Worm (Caenorhabditis elegans) whole organism, mixed stage, embryonic: Measurements from ENCODE around the gene fcmt-1.

Experiments used
- M03D4.4 ChIP-seq: sonication (generic microtip); optimal IDR thresholded peaks from 2 replicates; lab custom pipeline; 2017; ENCODE audit warnings: mild to moderate bottlenecking, missing genetic modification characterization, missing compliant biosample characterization
- bed-3 ChIP-seq: fragments of 200-800 bp; sonication (Bioruptor generic); optimal IDR thresholded peaks from 3 replicates; lab custom pipeline; 2018; ENCODE audit warnings: mild to moderate bottlenecking, missing genetic modification characterization, moderate library complexity, missing compliant biosample characterization
- blmp-1 ChIP-seq: fragments of 150-350 bp; optimal IDR thresholded peaks from 2 replicates; lab custom pipeline; 2014; ENCODE audit warnings: missing biosample characterization, missing genetic modification characterization
- ceh-39 ChIP-seq: fragments of 150-350 bp; optimal IDR thresholded peaks from 2 replicates; lab custom pipeline; 2014; ENCODE audit warnings: missing biosample characterization, missing genetic modification characterization
- ceh-43 ChIP-seq: fragments of 200-800 bp; sonication (Bioruptor generic); optimal IDR thresholded peaks from 2 replicates; lab custom pipeline; 2018; ENCODE audit warnings: mild to moderate bottlenecking, missing genetic modification characterization, moderate library complexity, missing compliant biosample characterization
- ceh-83 ChIP-seq: fragments of 200-800 bp; sonication (Bioruptor generic); optimal IDR thresholded peaks from 2 replicates; lab custom pipeline; 2018; ENCODE audit warnings: mild to moderate bottlenecking, missing genetic modification characterization, missing compliant biosample characterization
- ces-1 ChIP-seq: fragments of 150-350 bp; optimal IDR thresholded peaks from 2 replicates; lab custom pipeline; 2014; ENCODE audit warnings: missing biosample characterization, missing genetic modification reagents, missing genetic modification characterization
- drap-1 ChIP-seq: fragments of 200-800 bp; sonication (Bioruptor generic); optimal IDR thresholded peaks from 3 replicates; lab custom pipeline; 2018; ENCODE audit warnings: mild to moderate bottlenecking, missing genetic modification characterization, missing compliant biosample characterization
- elt-3 ChIP-seq: fragments of 150-350 bp; optimal IDR thresholded peaks from 2 replicates; lab custom pipeline; 2014; ENCODE audit warnings: missing biosample characterization, missing genetic modification characterization
- flh-1 ChIP-seq: fragments of 200-800 bp; sonication (Bioruptor generic); optimal IDR thresholded peaks from 2 replicates; lab custom pipeline; 2018; ENCODE audit warnings: mild to moderate bottlenecking, missing genetic modification characterization, moderate library complexity, missing compliant biosample characterization
- hlh-1 ChIP-seq: fragments of 150-350 bp; optimal IDR thresholded peaks from 2 replicates; lab custom pipeline; 2014; ENCODE audit warnings: missing biosample characterization, missing genetic modification reagents, missing genetic modification characterization
- lin-32 ChIP-seq: fragments of 200-800 bp; sonication (Bioruptor generic); optimal IDR thresholded peaks from 2 replicates; lab custom pipeline; 2018; ENCODE audit warnings: mild to moderate bottlenecking, missing genetic modification characterization, missing compliant biosample characterization
- lsy-2 ChIP-seq: fragments of 150-350 bp; optimal IDR thresholded peaks from 2 replicates; lab custom pipeline; 2014; ENCODE audit warnings: missing biosample characterization, missing genetic modification characterization
- mab-5 ChIP-seq: fragments of 150-350 bp; optimal IDR thresholded peaks from 2 replicates; lab custom pipeline; 2014; ENCODE audit warnings: missing biosample characterization, missing genetic modification characterization
- mep-1 ChIP-seq: fragments of 150-350 bp; optimal IDR thresholded peaks from 2 replicates; lab custom pipeline; 2017; ENCODE audit warnings: missing biosample characterization, missing genetic modification reagents, missing genetic modification characterization, inconsistent platforms
- mls-2 ChIP-seq: sonication (generic microtip); optimal IDR thresholded peaks from 2 replicates; lab custom pipeline; 2016; ENCODE audit warnings: mild to moderate bottlenecking, missing genetic modification characterization, moderate library complexity, missing compliant biosample characterization
- nhr-12 ChIP-seq: fragments of 150-350 bp; optimal IDR thresholded peaks from 2 replicates; lab custom pipeline; 2014; ENCODE audit warnings: missing biosample characterization, missing genetic modification characterization
- nhr-2 ChIP-seq: fragments of 150-350 bp; optimal IDR thresholded peaks from 2 replicates; lab custom pipeline; 2014; ENCODE audit warnings: missing biosample characterization, missing genetic modification characterization
- nhr-237 ChIP-seq: fragments of 150-350 bp; optimal IDR thresholded peaks from 2 replicates; lab custom pipeline; 2014; ENCODE audit warnings: missing biosample characterization, missing genetic modification characterization
- nhr-28 ChIP-seq: fragments of 150-350 bp; optimal IDR thresholded peaks from 2 replicates; lab custom pipeline; 2014; ENCODE audit warnings: missing biosample characterization, missing genetic modification characterization
- nhr-76 ChIP-seq: sonication (generic microtip); optimal IDR thresholded peaks from 2 replicates; lab custom pipeline; 2017; ENCODE audit warnings: missing biosample characterization, missing genetic modification characterization
- pha-4 ChIP-seq: fragments of 150-350 bp; optimal IDR thresholded peaks from 2 replicates; lab custom pipeline; 2018; ENCODE audit warnings: missing biosample characterization, missing genetic modification reagents, missing genetic modification characterization
- sem-2 ChIP-seq: fragments of 200-800 bp; sonication (Bioruptor generic); optimal IDR thresholded peaks from 2 replicates; lab custom pipeline; 2018; ENCODE audit warnings: mild to moderate bottlenecking, missing genetic modification characterization, missing compliant biosample characterization
- snpc-4 ChIP-seq: fragments of 150-350 bp; optimal IDR thresholded peaks from 2 replicates; lab custom pipeline; 2014; ENCODE audit warnings: missing biosample characterization, missing genetic modification characterization
- sptf-1 ChIP-seq: sonication (generic microtip); optimal IDR thresholded peaks from 2 replicates; lab custom pipeline; 2017; ENCODE audit warnings: mild to moderate bottlenecking, missing genetic modification characterization, moderate library complexity, missing compliant biosample characterization
- tbx-8 ChIP-seq: fragments of 200-800 bp; sonication (Bioruptor generic); optimal IDR thresholded peaks from 2 replicates; lab custom pipeline; 2018; ENCODE audit warnings: mild to moderate bottlenecking, missing genetic modification characterization, moderate library complexity, missing compliant biosample characterization
- unc-120 ChIP-seq: sonication (generic microtip); optimal IDR thresholded peaks from 2 replicates; lab custom pipeline; 2017; ENCODE audit warnings: missing genetic modification characterization, missing compliant biosample characterization; ENCODE audit not compliant: poor library complexity, severe bottlenecking
- unc-39 ChIP-seq: fragments of 150-350 bp; optimal IDR thresholded peaks from 2 replicates; lab custom pipeline; 2014; ENCODE audit warnings: missing biosample characterization, missing genetic modification characterization
- unc-62 ChIP-seq: fragments of 150-350 bp; optimal IDR thresholded peaks from 2 replicates; lab custom pipeline; 2014; ENCODE audit warnings: missing biosample characterization, missing genetic modification reagents, missing genetic modification characterization
- zip-8 ChIP-seq: fragments of 150-350 bp; optimal IDR thresholded peaks from 2 replicates; lab custom pipeline; 2014; ENCODE audit warnings: missing biosample characterization, missing genetic modification characterization

Gene fcmt-1

DNA sequence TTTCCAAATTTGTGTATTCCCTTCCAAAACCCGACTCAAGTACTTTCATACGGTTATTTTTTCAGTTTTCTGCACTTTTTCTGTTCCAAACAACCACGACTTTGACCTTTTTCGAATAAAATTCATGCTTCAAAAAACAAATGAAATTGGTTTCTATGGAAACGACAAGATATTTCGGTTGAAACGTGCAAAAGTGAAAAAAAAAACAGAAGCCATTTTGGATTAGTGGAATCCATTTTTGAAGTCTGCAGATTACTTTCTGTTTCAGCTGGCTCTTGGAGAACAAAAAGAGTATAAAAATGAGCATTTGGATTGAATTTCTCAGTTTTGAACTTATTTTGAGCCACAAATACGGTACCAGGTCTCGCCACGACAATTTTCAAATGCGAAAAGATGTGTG is 12.8 kb upstream of the fcmt-1 start:
- TF ChIP-seq ces-1 (GFP tag; lab: Kevin White, UChicago) = no peak

DNA sequence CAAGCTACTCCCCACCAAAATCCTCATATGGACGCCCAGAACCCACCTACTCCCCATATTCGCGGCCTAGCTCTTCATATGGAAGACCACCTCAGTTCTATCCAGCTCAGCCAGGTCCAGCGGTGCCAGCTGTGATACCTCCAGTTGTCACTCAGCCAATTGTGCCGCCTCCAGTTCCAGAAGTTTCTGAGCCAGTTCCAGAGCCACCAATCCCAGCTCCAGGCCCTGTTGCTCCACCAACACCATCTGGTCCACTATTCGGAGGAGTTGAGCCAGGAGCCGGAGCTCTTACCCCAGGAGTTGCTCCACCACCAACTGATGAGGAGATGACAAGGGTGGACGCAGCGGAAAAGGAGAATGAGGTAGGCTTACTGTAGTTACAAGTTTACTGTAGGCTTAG is 12.2 kb upstream of the fcmt-1 start:
- TF ChIP-seq nhr-12 (no peak), zip-8 (tag; lab: Kevin White, UChicago) (no peak), unc-120 (tag; lab: Kevin White, UChicago) (no peak), snpc-4 (tag; lab: Kevin White, UChicago) (no peak)
- TF ChIP-seq, all 35 proteins: peak for 0

- TF ChIP-seq lsy-2 (no peak), blmp-1 (tag; lab: Kevin White, UChicago) (no peak), mab-5 (tag; lab: Kevin White, UChicago) (no peak), unc-39 (no peak), nhr-2 (no peak), ceh-43 (GFP tag; lab: Kevin White, UChicago) (no peak)
- TF ChIP-seq, all 35 proteins: peak for 0
Measured at ce11 chrII:11720819-11721218, 11.5 kb upstream of the fcmt-1 start.

DNA sequence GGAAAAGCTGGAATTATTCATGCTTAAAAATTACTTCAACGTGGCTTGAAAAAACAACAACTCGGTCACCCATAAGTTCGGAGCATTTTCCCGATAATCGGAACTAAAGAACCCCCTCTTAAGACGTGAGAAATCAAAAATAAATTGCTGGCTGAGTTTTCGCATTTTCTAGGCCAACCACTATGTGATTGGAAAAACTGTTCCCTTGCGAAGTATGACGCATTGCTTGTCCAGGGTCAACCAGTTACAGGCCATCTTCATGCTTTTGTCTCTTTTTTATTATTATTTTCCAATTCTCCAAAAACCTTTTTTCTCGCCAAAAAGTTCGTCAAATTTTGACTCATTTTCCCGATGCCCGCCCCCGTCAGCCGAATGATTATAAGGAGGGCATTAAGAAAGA is 10.7 kb upstream of the fcmt-1 start, which contains the start of gene F13D12.3:
TSS of gene F13D12.3 (plus strand) at position 301 of the 400 bp plus-strand sequence.
- TF ChIP-seq tbx-8 (GFP tag; lab: Kevin White, UChicago) (no peak), nhr-12 (no peak), elt-3 (tag; lab: Kevin White, UChicago) (no peak), sptf-1 (tag; lab: Kevin White, UChicago) (no peak), hlh-1 (tag; lab: Kevin White, UChicago) (no peak), pha-4 (no peak), snpc-4 (tag; lab: Kevin White, UChicago) (no peak)

ce11 chrII:11719533-11719932 is 10.2 kb upstream of the fcmt-1 start:
- TF ChIP-seq nhr-237 (no peak), mab-5 (tag; lab: Kevin White, UChicago) (no peak), mls-2 (tag; lab: Kevin White, UChicago) (no peak), nhr-28 (no peak), ces-1 (GFP tag; lab: Kevin White, UChicago) (no peak), unc-62 (no peak), flh-1 (GFP tag; lab: Kevin White, UChicago) (no peak), nhr-76 (tag; lab: Kevin White, UChicago) (no peak), unc-39 (no peak), mep-1 (tag; lab: Kevin White, UChicago) (no peak), drap-1 (GFP tag; lab: Kevin White, UChicago) (no peak), M03D4.4 (tag; lab: Kevin White, UChicago) (no peak)

DNA sequence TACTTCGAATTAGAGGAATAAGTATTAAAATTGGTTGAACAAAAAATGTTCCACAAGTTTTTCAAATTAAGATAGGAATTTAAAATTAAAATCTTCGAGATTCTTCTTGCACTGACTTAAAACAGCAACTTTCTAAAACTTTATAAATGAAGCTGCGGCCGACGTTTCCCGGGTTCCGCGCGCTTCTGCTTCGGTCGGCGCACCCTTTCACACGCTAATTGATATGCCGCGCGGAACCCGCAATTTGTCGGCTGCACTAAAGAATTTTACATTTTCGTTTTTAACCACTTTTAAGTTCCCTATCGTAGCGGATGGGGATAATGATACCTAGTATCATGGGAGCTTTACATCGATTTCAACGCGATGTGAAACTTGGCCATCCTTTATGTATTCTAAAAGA is 5.4 kb upstream of the fcmt-1 start:
- no peak for TF ChIP-seq unc-39
- no peak for TF ChIP-seq mab-5 (tag; lab: Kevin White, UChicago)
- TF ChIP-seq M03D4.4 (tag; lab: Kevin White, UChicago) = no peak
- TF ChIP-seq zip-8 (tag; lab: Kevin White, UChicago) = no peak
- no peak for TF ChIP-seq drap-1 (GFP tag; lab: Kevin White, UChicago)
- no peak for TF ChIP-seq mls-2 (tag; lab: Kevin White, UChicago)
- no peak for TF ChIP-seq ceh-39 (tag; lab: Kevin White, UChicago)
- TF ChIP-seq nhr-12 = no peak
- no peak for TF ChIP-seq nhr-76 (tag; lab: Kevin White, UChicago)
- no peak for TF ChIP-seq unc-62
- TF ChIP-seq tbx-8 (GFP tag; lab: Kevin White, UChicago) = no peak
- no peak for TF ChIP-seq lin-32 (GFP tag; lab: Kevin White, UChicago)
- no peak for TF ChIP-seq sem-2 (GFP tag; lab: Kevin White, UChicago)
- TF ChIP-seq bed-3 (GFP tag; lab: Kevin White, UChicago) = no peak
- TF ChIP-seq lsy-2 = no peak
- TF ChIP-seq ceh-83 (GFP tag; lab: Kevin White, UChicago) = no peak
- no peak for TF ChIP-seq nhr-2
- no peak for TF ChIP-seq nhr-28
